Fruit fly (Drosophila melanogaster) whole organism: ENCODE data around the gene mRpL50.

Experiments
- CG8478 ChIP-seq: fragments of >200 bp; optimal IDR thresholded peaks from 2 replicates; lab custom pipeline; 2018; ENCODE audit warnings: inconsistent platforms
- Dll ChIP-seq: fragments of >200 bp; optimal IDR thresholded peaks from 2 replicates; lab custom pipeline; 2017
- EcR ChIP-seq, 2 experiments: fragments of >200 bp; optimal IDR thresholded peaks; 2 replicates each; lab custom pipeline; 2017; ENCODE audit warnings: missing biosample characterization in 2 of 2, missing genetic modification characterization in 2 of 2, missing genetic modification reagents in 2 of 2
- pan ChIP-seq: fragments of >200 bp; optimal IDR thresholded peaks from 2 replicates; lab custom pipeline; 2017
- psq ChIP-seq: fragments of >200 bp; optimal IDR thresholded peaks from 2 replicates; lab custom pipeline; 2017
- usp ChIP-seq: fragments of >200 bp; optimal IDR thresholded peaks from 2 replicates; lab custom pipeline; 2017; ENCODE audit warnings: missing biosample characterization, missing genetic modification characterization, mixed read lengths

mRpL50 gene

DNA sequence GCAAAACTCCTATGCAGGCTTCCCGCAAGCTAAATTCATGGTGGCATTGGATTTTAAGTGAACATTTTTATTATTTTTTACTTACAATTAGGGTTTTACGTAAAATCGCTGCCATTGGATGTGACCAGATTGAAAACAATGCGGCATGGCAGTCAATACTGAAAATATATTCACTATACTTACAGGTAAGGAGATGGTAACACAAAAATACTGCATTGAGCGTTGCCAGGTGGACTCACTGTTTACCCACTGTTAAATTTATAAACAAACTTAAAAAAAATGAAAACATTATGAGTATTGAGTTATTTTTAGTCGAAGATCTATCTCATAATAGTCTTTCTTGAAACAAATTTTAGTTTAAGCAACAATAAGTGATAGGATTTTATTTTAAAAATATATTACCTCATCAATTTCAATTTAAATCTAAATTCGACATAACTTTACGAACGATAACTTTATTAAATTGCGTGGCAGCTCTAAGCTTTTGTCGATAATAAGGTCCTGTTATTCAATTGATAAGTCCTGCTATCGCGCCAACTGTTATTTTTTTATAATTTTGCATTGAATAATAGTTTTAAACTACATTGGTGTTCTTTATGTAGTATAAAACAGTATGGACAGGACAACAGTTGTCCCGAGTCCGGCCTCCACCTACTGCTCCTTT, at the start of gene mRpL50, which contains the start of gene mei-P22:
TSS of gene mRpL50 (minus strand) at position 159 of the 664 bp plus-strand sequence.
TSS of gene mei-P22 (plus strand) at position 614 of the 664 bp plus-strand sequence.
- TF ChIP-seq usp (GFP tag; lab: Kevin White, UChicago) (no peak), CG8478 (lab: Kevin White, UChicago) (no peak), EcR (GFP tag; optimal IDR thresholded peaks at IDR 0.05; lab: Kevin White, UChicago) (no peak), pan (lab: Kevin White, UChicago) (no peak), psq (lab: Kevin White, UChicago) (no peak), Dll (lab: Kevin White, UChicago) (no peak)

dm6 chr3L:7283541-7283940, 39.8 kb upstream of the mRpL50 start:
- TF ChIP-seq EcR (GFP tag; optimal IDR thresholded peaks at IDR 0.05; lab: Kevin White, UChicago) (no peak), usp (GFP tag; lab: Kevin White, UChicago) (no peak), CG8478 (lab: Kevin White, UChicago) (no peak), pan (lab: Kevin White, UChicago) (no peak), psq (lab: Kevin White, UChicago) (no peak), Dll (lab: Kevin White, UChicago) (no peak)

DNA sequence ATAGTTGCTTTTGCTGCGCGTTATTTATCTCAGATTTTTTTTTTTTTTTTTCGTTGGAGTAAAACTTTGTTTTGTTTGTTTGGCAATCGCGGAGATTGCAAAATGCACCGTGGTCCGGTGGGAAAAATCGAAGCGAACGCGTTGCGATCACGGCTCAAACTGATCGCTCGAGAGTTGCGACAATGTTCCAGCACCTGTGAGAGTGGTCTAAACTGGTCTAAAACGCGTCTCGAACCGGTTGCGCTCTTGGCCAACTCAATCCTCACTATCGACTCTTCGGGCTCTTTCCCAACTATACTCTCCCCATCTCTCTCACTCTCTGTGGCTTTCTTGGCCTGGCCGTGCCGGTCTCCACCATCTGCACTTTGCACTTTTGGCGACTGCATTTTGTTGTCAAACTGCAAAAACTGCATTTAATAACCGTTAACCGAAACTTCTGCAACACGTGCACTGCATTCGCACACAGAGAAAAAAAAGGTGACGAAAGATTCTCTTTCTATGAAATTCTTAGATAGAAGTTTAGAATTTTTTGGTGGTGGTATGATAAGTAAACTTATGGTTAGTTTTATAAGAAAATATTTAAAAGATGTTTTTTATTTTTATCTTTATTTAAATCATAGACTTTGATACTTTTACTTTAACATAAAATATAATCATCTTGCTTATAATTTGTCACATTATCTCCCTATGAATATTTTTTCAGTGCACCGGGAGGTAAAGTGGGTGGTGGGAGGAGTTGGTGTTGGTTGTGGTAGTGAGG, 20.2 kb upstream of the mRpL50 start, which contains the start of gene CG14830:
TSS of gene CG14830 (minus strand) at position 164 of the 760 bp plus-strand sequence.
- TF ChIP-seq Dll (lab: Kevin White, UChicago) (peak; percentile 24), CG8478 (lab: Kevin White, UChicago) (no peak)

dm6 chr3L:7262471-7262870, 18.7 kb upstream of the mRpL50 start:
- no peak for TF ChIP-seq pan (lab: Kevin White, UChicago)
- TF ChIP-seq usp (GFP tag; lab: Kevin White, UChicago), result no peak
- no peak for TF ChIP-seq psq (lab: Kevin White, UChicago)
- no peak for TF ChIP-seq CG8478 (lab: Kevin White, UChicago)
- no peak for TF ChIP-seq EcR (GFP tag; optimal IDR thresholded peaks at IDR 0.05; lab: Kevin White, UChicago)
- no peak for TF ChIP-seq Dll (lab: Kevin White, UChicago)

DNA sequence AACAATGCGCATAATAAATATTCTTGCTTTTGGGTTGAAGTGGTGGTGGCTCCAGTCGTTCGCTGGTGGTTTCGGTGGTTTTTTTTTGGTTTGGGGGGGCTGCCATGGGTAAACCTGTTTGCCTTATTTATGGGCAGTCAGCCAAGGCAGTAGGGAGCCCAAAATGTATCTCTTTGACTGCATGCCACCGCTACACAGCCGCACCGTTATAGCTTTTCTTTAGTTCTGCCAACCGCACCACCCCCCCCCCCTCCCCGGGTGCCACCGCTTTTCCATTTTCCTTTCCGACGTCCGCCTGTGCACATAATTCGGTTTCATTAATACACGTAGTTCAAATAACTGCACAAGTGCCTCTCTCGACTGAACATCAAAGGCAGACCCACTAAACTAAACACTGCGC, 14.5 kb upstream of the mRpL50 start:
- TF ChIP-seq usp (GFP tag; lab: Kevin White, UChicago) (no peak), pan (lab: Kevin White, UChicago) (no peak), CG8478 (lab: Kevin White, UChicago) (no peak), Dll (lab: Kevin White, UChicago) (no peak)

dm6 chr3L:7254724-7255123, 11.0 kb upstream of the mRpL50 start:
- TF ChIP-seq EcR (GFP tag; optimal IDR thresholded peaks at IDR 0.05; lab: Kevin White, UChicago) (no peak), pan (lab: Kevin White, UChicago) (no peak), psq (lab: Kevin White, UChicago) (no peak), CG8478 (lab: Kevin White, UChicago) (no peak), usp (GFP tag; lab: Kevin White, UChicago) (no peak), Dll (lab: Kevin White, UChicago) (no peak)

DNA sequence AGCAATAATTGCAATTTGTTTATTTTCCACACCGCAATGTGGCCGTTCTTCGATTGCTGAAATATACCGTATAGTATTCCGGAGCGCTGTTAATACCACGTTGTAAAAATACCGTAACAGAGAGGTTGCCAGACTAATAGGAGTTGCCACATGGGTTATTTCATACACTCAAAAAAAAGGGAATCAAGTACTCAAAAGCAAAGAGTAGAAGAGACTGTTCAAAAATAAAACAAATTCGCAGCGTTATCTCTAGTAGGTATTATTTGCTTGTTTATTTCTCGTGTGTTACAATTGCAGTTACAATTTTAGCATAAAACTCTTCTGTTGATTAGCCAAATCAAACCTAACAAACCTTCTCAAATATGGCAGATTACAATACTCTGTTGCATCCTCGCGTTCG, 6.7 kb upstream of the mRpL50 start, which contains the start of gene MED4:
TSS of gene MED4 (minus strand) at position 59 of the 400 bp plus-strand sequence.
- no peak for TF ChIP-seq CG8478 (lab: Kevin White, UChicago)
- TF ChIP-seq usp (GFP tag; lab: Kevin White, UChicago), result no peak
- TF ChIP-seq psq (lab: Kevin White, UChicago), result no peak
- TF ChIP-seq pan (lab: Kevin White, UChicago), result no peak
- no peak for TF ChIP-seq EcR (GFP tag; optimal IDR thresholded peaks at IDR 0.05; lab: Kevin White, UChicago)
- no peak for TF ChIP-seq Dll (lab: Kevin White, UChicago)

DNA sequence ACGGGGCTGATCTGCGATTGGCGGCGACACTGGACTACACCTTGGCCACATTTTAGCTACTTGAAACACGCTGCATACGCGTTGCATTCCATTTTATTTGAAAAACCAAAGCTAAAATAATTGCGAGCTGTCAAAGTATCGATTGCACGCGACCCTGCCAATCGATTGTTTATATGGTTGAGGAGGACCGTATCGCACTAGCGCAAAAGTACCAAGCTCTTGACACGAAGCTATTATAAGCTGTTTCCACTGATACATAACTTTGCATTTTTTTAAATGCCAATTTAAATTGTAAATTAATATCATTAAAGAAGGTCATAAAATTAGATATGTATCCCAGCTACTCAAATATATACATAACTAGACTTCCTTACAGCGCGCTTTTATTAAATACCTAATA, 5.4 kb upstream of the mRpL50 start, which contains the start of gene Cdc27:
TSS of gene Cdc27 (minus strand) at position 174 of the 400 bp plus-strand sequence.
- TF ChIP-seq pan (lab: Kevin White, UChicago) (no peak), Dll (lab: Kevin White, UChicago) (no peak), CG8478 (lab: Kevin White, UChicago) (no peak), usp (GFP tag; lab: Kevin White, UChicago) (no peak), psq (lab: Kevin White, UChicago) (no peak), EcR (GFP tag; optimal IDR thresholded peaks at IDR 0.05; lab: Kevin White, UChicago) (no peak)

DNA sequence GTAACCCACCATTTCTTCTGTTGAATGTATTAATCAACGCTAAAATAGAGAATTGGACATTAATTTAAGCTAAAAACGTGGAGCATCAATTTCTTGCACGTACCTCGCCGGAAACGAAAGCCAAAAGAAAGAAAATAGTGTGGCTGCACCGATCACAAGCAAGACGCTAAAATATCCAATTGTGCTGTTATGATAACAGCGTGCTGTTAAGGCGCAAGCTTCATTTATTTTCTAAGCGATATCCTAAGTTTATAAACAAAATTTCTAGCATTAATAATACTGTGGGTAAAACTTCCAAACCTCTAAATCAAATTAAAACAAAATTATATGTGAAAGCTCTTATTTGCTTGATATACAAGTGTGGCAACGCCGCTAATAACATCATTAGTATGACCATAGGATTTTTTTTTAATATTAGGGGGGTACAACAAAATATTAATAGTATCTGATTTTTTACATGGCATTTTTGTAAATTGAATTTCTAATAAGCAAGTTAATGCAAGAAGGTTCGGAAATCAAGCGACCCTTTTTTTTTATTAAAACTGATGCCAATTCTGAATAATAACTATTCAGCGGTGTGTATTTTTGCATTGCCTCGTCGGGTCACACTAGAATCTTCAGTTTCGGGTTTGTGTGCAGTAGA, 2.4 kb downstream of the mRpL50 start, which contains the start of the genes RpL18 and Neos:
TSS of gene RpL18 (minus strand) at position 135 of the 643 bp plus-strand sequence.
TSS of gene Neos (plus strand) at position 412 of the 643 bp plus-strand sequence.
- TF ChIP-seq pan (lab: Kevin White, UChicago) (no peak), usp (GFP tag; lab: Kevin White, UChicago) (no peak), Dll (lab: Kevin White, UChicago) (no peak), psq (lab: Kevin White, UChicago) (no peak), EcR (GFP tag; optimal IDR thresholded peaks at IDR 0.05; lab: Kevin White, UChicago) (no peak), CG8478 (lab: Kevin White, UChicago) (no peak)

dm6 chr3L:7238072-7238759, 5.5 kb downstream of the mRpL50 start, which contains the start of the genes CG14829 and BHD:
CG14829 (minus strand) TSS chr3L:7238122.
BHD (plus strand) TSS chr3L:7238542.
- TF ChIP-seq Dll (lab: Kevin White, UChicago) (no peak), pan (lab: Kevin White, UChicago) (no peak), usp (GFP tag; lab: Kevin White, UChicago) (no peak), EcR (GFP tag; optimal IDR thresholded peaks at IDR 0.05; lab: Kevin White, UChicago) (no peak)
